Worm (Caenorhabditis elegans): Measurements from ENCODE around the gene F25B5.6.

- no peak for TF ChIP-seq lin-11 (tag; optimal IDR thresholded peaks at IDR 0.05)
- TF ChIP-seq elt-1 (tag; optimal IDR thresholded peaks at IDR 0.05), result no peak
- TF ChIP-seq ama-1 (optimal IDR thresholded peaks at IDR 0.05), result no peak
- no peak for TF ChIP-seq mdl-1 (tag; optimal IDR thresholded peaks at IDR 0.05)
- no peak for TF ChIP-seq sma-9 (GFP tag; optimal IDR thresholded peaks at IDR 0.05)
- TF ChIP-seq sma-9 (tag; optimal IDR thresholded peaks at IDR 0.05), result no peak
- TF ChIP-seq egl-27 (tag; optimal IDR thresholded peaks at IDR 0.05), result no peak
- no peak for TF ChIP-seq unc-62 (GFP tag; optimal IDR thresholded peaks at IDR 0.05)
- TF ChIP-seq nhr-77 (tag; optimal IDR thresholded peaks at IDR 0.05), result no peak
- no peak for TF ChIP-seq unc-39 (tag; optimal IDR thresholded peaks at IDR 0.05)
- no peak for TF ChIP-seq nhr-237 (tag; optimal IDR thresholded peaks at IDR 0.05)
- TF ChIP-seq zag-1 (tag; optimal IDR thresholded peaks at IDR 0.05), result no peak
- TF ChIP-seq F13H6.1 (tag; optimal IDR thresholded peaks at IDR 0.05), result no peak
- TF ChIP-seq gmeb-1 (tag; optimal IDR thresholded peaks at IDR 0.05), result no peak
- no peak for TF ChIP-seq nhr-25 (tag; optimal IDR thresholded peaks at IDR 0.05)
Measured at ce11 chrIII:5965368-5965767, 16.8 kb upstream of the F25B5.6 start.

All from whole organism, L2 larva.